Worm (Caenorhabditis elegans) whole organism, L2 larva: ENCODE results near the gene W09D10.4.
A peak's percentile ranks its signal among the peaks of the same experiment; 100 is the strongest.

Source experiments
- C34F6.9 ChIP-seq: fragments of 150-350 bp; optimal IDR thresholded peaks from 2 replicates; lab custom pipeline; 2014; ENCODE audit warnings: missing biosample characterization, missing genetic modification characterization
- F13H6.1 ChIP-seq: sonication (generic microtip); optimal IDR thresholded peaks from 2 replicates; lab custom pipeline; 2016; ENCODE audit warnings: missing genetic modification characterization, missing compliant biosample characterization
- R02D3.7 ChIP-seq: fragments of 150-350 bp; optimal IDR thresholded peaks from 2 replicates; lab custom pipeline; 2014; ENCODE audit warnings: missing biosample characterization, missing genetic modification characterization
- ZK546.5 ChIP-seq: sonication (generic microtip); optimal IDR thresholded peaks from 2 replicates; lab custom pipeline; 2017; ENCODE audit warnings: missing biosample characterization, missing genetic modification characterization
- alr-1 ChIP-seq: fragments of 150-350 bp; optimal IDR thresholded peaks from 2 replicates; lab custom pipeline; 2014; ENCODE audit warnings: missing biosample characterization, missing genetic modification characterization
- aly-2 ChIP-seq: fragments of 150-350 bp; optimal IDR thresholded peaks from 2 replicates; lab custom pipeline; 2014; ENCODE audit warnings: missing biosample characterization, missing genetic modification characterization
- ama-1 ChIP-seq: fragments of 150-350 bp; optimal IDR thresholded peaks from 2 replicates; lab custom pipeline; 2018; ENCODE audit warnings: inconsistent platforms
- blmp-1 ChIP-seq: sonication (generic microtip); optimal IDR thresholded peaks from 2 replicates; lab custom pipeline; 2017; ENCODE audit warnings: missing genetic modification characterization, mild to moderate bottlenecking, missing compliant biosample characterization, antibody characterized with exemption, moderate library complexity; ENCODE audit not compliant: insufficient read depth
- ceh-16 ChIP-seq: fragments of 150-350 bp; optimal IDR thresholded peaks from 2 replicates; lab custom pipeline; 2014; ENCODE audit warnings: missing biosample characterization, missing genetic modification characterization
- ceh-82 ChIP-seq: fragments of 150-350 bp; optimal IDR thresholded peaks from 2 replicates; lab custom pipeline; 2014; ENCODE audit warnings: missing biosample characterization, missing genetic modification characterization
- crh-2 ChIP-seq: sonication (generic microtip); optimal IDR thresholded peaks from 2 replicates; lab custom pipeline; 2017; ENCODE audit warnings: missing biosample characterization, missing genetic modification characterization
- dmd-4 ChIP-seq: sonication (generic microtip); optimal IDR thresholded peaks from 2 replicates; lab custom pipeline; 2017; ENCODE audit warnings: missing biosample characterization, missing genetic modification characterization
- egl-27 ChIP-seq: sonication (generic microtip); optimal IDR thresholded peaks from 3 replicates; lab custom pipeline; 2017; ENCODE audit warnings: missing biosample characterization, missing genetic modification reagents, missing genetic modification characterization
- elt-1 ChIP-seq: fragments of 150-350 bp; optimal IDR thresholded peaks from 2 replicates; lab custom pipeline; 2014; ENCODE audit warnings: missing biosample characterization, missing genetic modification characterization
- elt-3 ChIP-seq: sonication (generic microtip); optimal IDR thresholded peaks from 2 replicates; lab custom pipeline; 2017; ENCODE audit warnings: missing biosample characterization, missing genetic modification characterization
- fos-1 ChIP-seq: fragments of 150-350 bp; optimal IDR thresholded peaks from 2 replicates; lab custom pipeline; 2014; ENCODE audit warnings: missing biosample characterization, missing genetic modification characterization
- gmeb-1 ChIP-seq: fragments of 150-350 bp; optimal IDR thresholded peaks from 2 replicates; lab custom pipeline; 2014; ENCODE audit warnings: missing biosample characterization, missing genetic modification characterization
- lin-11 ChIP-seq: fragments of 150-350 bp; sonication (generic microtip); optimal IDR thresholded peaks from 2 replicates; lab custom pipeline; 2014; ENCODE audit warnings: missing biosample characterization, missing genetic modification characterization, inconsistent platforms, mixed read lengths
- lin-13 ChIP-seq: fragments of 150-350 bp; optimal IDR thresholded peaks from 2 replicates; lab custom pipeline; 2014; ENCODE audit warnings: missing biosample characterization, missing genetic modification reagents, missing genetic modification characterization
- lin-39 ChIP-seq: fragments of 150-350 bp; optimal IDR thresholded peaks from 2 replicates; lab custom pipeline; 2014; ENCODE audit warnings: missing biosample characterization, missing genetic modification reagents, missing genetic modification characterization
- lsy-2 ChIP-seq, 2 experiments: fragments of 150-350 bp in 1 of 2; sonication (generic microtip) in 1 of 2; optimal IDR thresholded peaks; 2 replicates each; lab custom pipeline; 2014 to 2017; ENCODE audit warnings: missing biosample characterization in 2 of 2, missing genetic modification characterization in 2 of 2
- mab-5 ChIP-seq: fragments of 150-350 bp; optimal IDR thresholded peaks from 2 replicates; lab custom pipeline; 2014; ENCODE audit warnings: missing biosample characterization, missing genetic modification characterization
- mbf-1 ChIP-seq: sonication (generic microtip); optimal IDR thresholded peaks from 2 replicates; lab custom pipeline; 2017; ENCODE audit warnings: missing biosample characterization, missing genetic modification characterization
- mdl-1 ChIP-seq, 2 experiments: fragments of 150-350 bp in 1 of 2; sonication (generic microtip) in 1 of 2; optimal IDR thresholded peaks; 2 replicates each; lab custom pipeline; 2017; ENCODE audit warnings: missing biosample characterization in 2 of 2, missing genetic modification characterization in 2 of 2
- nhr-10 ChIP-seq: sonication (generic microtip); optimal IDR thresholded peaks from 2 replicates; lab custom pipeline; 2017; ENCODE audit warnings: missing biosample characterization, missing genetic modification characterization
- nhr-11 ChIP-seq: fragments of 150-350 bp; optimal IDR thresholded peaks from 2 replicates; lab custom pipeline; 2014; ENCODE audit warnings: missing biosample characterization, missing genetic modification characterization
- nhr-12 ChIP-seq: fragments of 150-350 bp; optimal IDR thresholded peaks from 2 replicates; lab custom pipeline; 2014; ENCODE audit warnings: missing biosample characterization, missing genetic modification characterization
- nhr-129 ChIP-seq: fragments of 150-350 bp; optimal IDR thresholded peaks from 2 replicates; lab custom pipeline; 2014; ENCODE audit warnings: missing biosample characterization, missing genetic modification characterization
- nhr-21 ChIP-seq: fragments of 150-350 bp; optimal IDR thresholded peaks from 2 replicates; lab custom pipeline; 2014; ENCODE audit warnings: missing biosample characterization, missing genetic modification characterization
- nhr-23 ChIP-seq: fragments of 150-350 bp; optimal IDR thresholded peaks from 2 replicates; lab custom pipeline; 2014; ENCODE audit warnings: missing biosample characterization, missing genetic modification reagents, missing genetic modification characterization
- nhr-237 ChIP-seq: fragments of 150-350 bp; optimal IDR thresholded peaks from 2 replicates; lab custom pipeline; 2014; ENCODE audit warnings: missing biosample characterization, missing genetic modification characterization
- nhr-25 ChIP-seq: fragments of 150-350 bp; sonication (generic microtip); optimal IDR thresholded peaks from 3 replicates; lab custom pipeline; 2014; ENCODE audit warnings: missing biosample characterization, missing genetic modification characterization
- nhr-6 ChIP-seq: fragments of 150-350 bp; optimal IDR thresholded peaks from 2 replicates; lab custom pipeline; 2014; ENCODE audit warnings: missing biosample characterization, missing genetic modification characterization
- nhr-77 ChIP-seq: fragments of 150-350 bp; optimal IDR thresholded peaks from 2 replicates; lab custom pipeline; 2014; ENCODE audit warnings: missing biosample characterization, missing genetic modification characterization
- sem-4 ChIP-seq: fragments of 150-350 bp; optimal IDR thresholded peaks from 2 replicates; lab custom pipeline; 2014; ENCODE audit warnings: missing biosample characterization, missing genetic modification reagents, missing genetic modification characterization
- skn-1 ChIP-seq: sonication (generic microtip); optimal IDR thresholded peaks from 2 replicates; lab custom pipeline; 2017; ENCODE audit warnings: missing biosample characterization, missing genetic modification characterization
- sma-3 ChIP-seq: sonication (generic microtip); optimal IDR thresholded peaks from 2 replicates; lab custom pipeline; 2016; ENCODE audit warnings: missing genetic modification reagents, missing genetic modification characterization, missing compliant biosample characterization
- sma-9 ChIP-seq, 2 experiments: fragments of 150-350 bp in 1 of 2; sonication (generic microtip) in 1 of 2; optimal IDR thresholded peaks; 2 replicates each; lab custom pipeline; 2014 to 2016; ENCODE audit warnings: missing genetic modification characterization in 2 of 2, mild to moderate bottlenecking in 1 of 2, missing biosample characterization in 1 of 2, missing compliant biosample characterization in 1 of 2, missing genetic modification reagents in 1 of 2, moderate library complexity in 1 of 2
- snpc-4 ChIP-seq: fragments of 150-350 bp; optimal IDR thresholded peaks from 2 replicates; lab custom pipeline; 2014; ENCODE audit warnings: missing biosample characterization, missing genetic modification characterization
- unc-39 ChIP-seq: fragments of 150-350 bp; optimal IDR thresholded peaks from 2 replicates; lab custom pipeline; 2014; ENCODE audit warnings: missing biosample characterization, missing genetic modification characterization
- unc-55 ChIP-seq: fragments of 150-350 bp; sonication (generic microtip); optimal IDR thresholded peaks from 3 replicates; lab custom pipeline; 2014; ENCODE audit warnings: missing biosample characterization, missing genetic modification reagents, missing genetic modification characterization
- zag-1 ChIP-seq: fragments of 150-350 bp; optimal IDR thresholded peaks from 2 replicates; lab custom pipeline; 2014; ENCODE audit warnings: missing biosample characterization, missing genetic modification characterization
- ztf-1 ChIP-seq: fragments of 200-800 bp; sonication (Bioruptor generic); conservative IDR thresholded peaks from 2 replicates; pipeline ENCODE4 v1.3.6; 2022; ENCODE audit warnings: missing genetic modification characterization, missing compliant biosample characterization
- ztf-11 ChIP-seq: sonication (generic microtip); optimal IDR thresholded peaks from 2 replicates; lab custom pipeline; 2017; ENCODE audit warnings: missing biosample characterization, missing genetic modification characterization
- ztf-4 ChIP-seq: fragments of 150-350 bp; optimal IDR thresholded peaks from 2 replicates; lab custom pipeline; 2014; ENCODE audit warnings: missing biosample characterization, missing genetic modification characterization

W09D10.4 gene

DNA sequence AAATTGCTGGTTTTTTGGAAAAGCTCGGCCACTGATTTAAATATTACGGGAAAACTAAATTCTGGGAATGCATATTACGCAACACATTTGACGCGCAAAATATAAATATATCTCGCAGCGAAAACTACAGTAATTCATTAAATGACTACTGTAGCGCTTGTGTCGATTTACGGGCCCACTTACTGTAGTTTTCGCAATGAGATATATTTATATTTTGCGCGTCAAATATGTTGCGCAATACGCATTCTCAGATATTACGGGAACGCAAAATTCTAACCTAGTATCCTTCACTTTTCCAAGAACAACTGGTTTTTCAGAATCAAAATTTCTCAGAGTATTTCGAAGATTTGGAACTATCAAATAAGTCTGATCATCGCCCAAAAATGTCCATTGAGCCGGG, 6.3 kb downstream of the W09D10.4 start:
- no peak for TF ChIP-seq blmp-1
- no peak for TF ChIP-seq ceh-16 (tag; lab: Kevin White, UChicago)
- TF ChIP-seq gmeb-1 = no peak
- TF ChIP-seq nhr-23 = no peak
- TF ChIP-seq nhr-237 = no peak
- TF ChIP-seq F13H6.1 (tag; lab: Kevin White, UChicago) = no peak
- TF ChIP-seq nhr-77 = no peak
- TF ChIP-seq mbf-1 (tag; lab: Kevin White, UChicago) = no peak
- TF ChIP-seq unc-39 (tag; lab: Kevin White, UChicago) = no peak

DNA sequence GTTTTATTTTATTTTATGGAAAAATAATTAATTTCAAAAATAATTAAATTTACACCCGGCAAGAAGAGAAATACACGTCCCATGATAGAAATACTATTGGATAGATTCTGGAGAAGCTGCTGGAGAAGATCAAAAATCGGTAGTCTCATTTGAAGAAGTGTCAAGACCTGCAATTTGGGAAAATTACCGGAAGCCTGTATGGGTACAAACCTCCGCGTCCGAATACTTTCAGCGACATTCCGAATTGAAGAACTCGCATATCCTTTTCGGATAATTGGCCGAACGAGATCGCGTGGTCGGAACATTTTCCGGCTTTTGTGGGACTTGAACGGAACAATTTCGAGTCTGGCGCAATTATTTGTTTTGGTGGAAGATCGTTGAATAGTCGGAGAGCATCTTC, 7.5 kb downstream of the W09D10.4 start:
- no peak for TF ChIP-seq lin-13 (GFP tag; lab: Kevin White, UChicago)
- no peak for TF ChIP-seq nhr-12 (tag; lab: Kevin White, UChicago)
- TF ChIP-seq elt-3 (tag; lab: Kevin White, UChicago) = no peak
- TF ChIP-seq dmd-4 = no peak
- no peak for TF ChIP-seq nhr-237
- no peak for TF ChIP-seq nhr-21 (tag; lab: Kevin White, UChicago)
- no peak for TF ChIP-seq egl-27 (tag; lab: Kevin White, UChicago)
- TF ChIP-seq snpc-4 (tag; lab: Kevin White, UChicago) = no peak
- TF ChIP-seq sem-4 (tag; lab: Kevin White, UChicago) = no peak
- no peak for TF ChIP-seq ceh-16 (tag; lab: Kevin White, UChicago)
- no peak for TF ChIP-seq nhr-25 (tag; lab: Kevin White, UChicago)
- no peak for TF ChIP-seq R02D3.7 (tag; lab: Kevin White, UChicago)
- no peak for TF ChIP-seq skn-1
- no peak for TF ChIP-seq ZK546.5 (tag; lab: Kevin White, UChicago)

DNA sequence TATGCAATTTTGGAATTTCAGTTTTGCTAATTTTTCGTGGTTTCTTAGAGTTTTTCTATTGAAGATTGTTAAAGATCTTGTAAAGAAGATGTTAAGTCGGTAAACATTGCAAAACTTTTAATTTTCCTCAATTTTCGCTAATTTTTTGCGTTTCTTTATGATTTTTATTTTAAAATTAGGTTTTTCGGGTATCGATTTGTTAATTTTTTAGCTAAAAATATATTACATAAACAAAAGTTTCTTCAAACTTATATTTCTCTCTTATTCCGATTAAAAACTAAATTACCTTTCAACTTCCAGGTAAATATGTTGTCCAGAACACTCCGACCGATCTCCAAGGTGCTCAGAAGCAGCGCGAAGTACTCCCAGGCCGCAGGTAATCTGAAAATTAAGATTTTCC, 8.5 kb downstream of the W09D10.4 start, which contains the start of gene mrpl-12:
Gene mrpl-12 (plus strand): TSS at position 301 of the 400 bp plus-strand sequence.
- TF ChIP-seq alr-1 (tag; lab: Kevin White, UChicago) = no peak
- no peak for TF ChIP-seq nhr-11 (tag; lab: Kevin White, UChicago)
- TF ChIP-seq lsy-2 (tag; optimal IDR thresholded peaks at IDR 0.05; lab: Kevin White, UChicago) = no peak
- TF ChIP-seq lin-39 (tag; lab: Kevin White, UChicago) = no peak
- TF ChIP-seq skn-1 = no peak
- no peak for TF ChIP-seq dmd-4
- no peak for TF ChIP-seq nhr-10 (tag; lab: Kevin White, UChicago)
- TF ChIP-seq nhr-6 (tag; lab: Kevin White, UChicago) = no peak
- no peak for TF ChIP-seq elt-1 (tag; lab: Kevin White, UChicago)

DNA sequence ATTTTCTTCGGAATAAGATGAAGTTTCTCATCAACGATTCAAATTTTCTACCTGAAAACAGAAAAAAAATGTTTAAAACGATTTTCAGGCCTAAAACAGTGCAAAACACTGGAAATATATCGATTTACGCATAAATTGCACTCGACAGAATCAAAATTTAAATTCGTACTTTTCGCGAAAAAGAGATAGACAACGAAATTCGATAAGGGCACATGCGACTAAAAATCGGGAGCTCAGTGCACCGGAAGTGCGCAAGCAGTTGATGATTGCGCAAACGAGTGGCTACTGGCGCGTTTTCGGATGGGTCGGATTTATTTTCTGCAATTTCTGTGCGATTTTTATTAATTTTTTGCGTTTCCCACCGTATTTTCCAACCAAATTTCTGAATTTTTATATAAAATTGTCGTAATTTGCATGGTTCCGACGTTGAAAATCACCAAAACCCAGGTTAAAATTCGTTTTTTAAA, 9.0 kb downstream of the W09D10.4 start, which contains the start of the genes Y39A1A.21 and Y39A1A.22:
Gene Y39A1A.21 (minus strand): TSS at position 51 of the 467 bp plus-strand sequence.
Gene Y39A1A.22 (minus strand): TSS at position 57 of the 467 bp plus-strand sequence.
- TF ChIP-seq nhr-129 (tag; lab: Kevin White, UChicago) = peak; percentile 62
- TF ChIP-seq ztf-1 (GFP tag; lab: Robert Waterston, UW) = no peak
- TF ChIP-seq nhr-25 (tag; lab: Kevin White, UChicago) = peak; percentile 67
- TF ChIP-seq lin-13 (GFP tag; lab: Kevin White, UChicago) = peak; percentile 78
- peak; percentile 59 for TF ChIP-seq mab-5
- peak in 1 of 2 experiments; percentile 12 for TF ChIP-seq mdl-1 (tag; optimal IDR thresholded peaks at IDR 0.05; lab: Kevin White, UChicago)
- peak; percentile 95 for TF ChIP-seq C34F6.9 (tag; lab: Kevin White, UChicago)
- TF ChIP-seq blmp-1 = no peak
- TF ChIP-seq gmeb-1 = peak; percentile 85
- no peak for TF ChIP-seq sma-9 (GFP tag; optimal IDR thresholded peaks at IDR 0.05; lab: Kevin White, UChicago)
- no peak for TF ChIP-seq sma-9 (tag; optimal IDR thresholded peaks at IDR 0.05; lab: Kevin White, UChicago)
- peak; percentile 10 for TF ChIP-seq dmd-4
- TF ChIP-seq mbf-1 (tag; lab: Kevin White, UChicago) = no peak
- TF ChIP-seq ceh-82 (tag; lab: Kevin White, UChicago) = peak; percentile 41
- no peak for TF ChIP-seq lin-39 (tag; lab: Kevin White, UChicago)
- TF ChIP-seq aly-2 = no peak
- TF ChIP-seq sma-3 = peak; percentile 71
- TF ChIP-seq crh-2 (tag; lab: Kevin White, UChicago) = peak; percentile 80
- no peak for TF ChIP-seq alr-1 (tag; lab: Kevin White, UChicago)
- no peak for TF ChIP-seq nhr-23
- no peak for TF ChIP-seq ztf-11 (tag; lab: Kevin White, UChicago)
- TF ChIP-seq nhr-21 (tag; lab: Kevin White, UChicago) = peak; percentile 62
- no peak for TF ChIP-seq elt-1 (tag; lab: Kevin White, UChicago)
- peak; percentile 41 for TF ChIP-seq lin-11 (tag; lab: Kevin White, UChicago)
- no peak for TF ChIP-seq ama-1 (lab: Kevin White, UChicago)
- TF ChIP-seq ztf-4 (tag; lab: Kevin White, UChicago) = no peak
- no peak for TF ChIP-seq ceh-16 (tag; lab: Kevin White, UChicago)
- peak; percentile 78 for TF ChIP-seq F13H6.1 (tag; lab: Kevin White, UChicago)
- TF ChIP-seq R02D3.7 (tag; lab: Kevin White, UChicago) = peak; percentile 46
- TF ChIP-seq lsy-2 (tag; optimal IDR thresholded peaks at IDR 0.05; lab: Kevin White, UChicago) = peak; percentile 84 to 90
- no peak for TF ChIP-seq nhr-11 (tag; lab: Kevin White, UChicago)
- peak; percentile 41 for TF ChIP-seq nhr-6 (tag; lab: Kevin White, UChicago)
- TF ChIP-seq egl-27 (tag; lab: Kevin White, UChicago) = peak; percentile 29
- peak; percentile 88 for TF ChIP-seq unc-55
- peak; percentile 74 for TF ChIP-seq fos-1
- TF ChIP-seq zag-1 (tag; lab: Kevin White, UChicago) = peak; percentile 34
